Worm (Caenorhabditis elegans): Measurements from ENCODE around the gene srj-27.

Gene srj-27

DNA sequence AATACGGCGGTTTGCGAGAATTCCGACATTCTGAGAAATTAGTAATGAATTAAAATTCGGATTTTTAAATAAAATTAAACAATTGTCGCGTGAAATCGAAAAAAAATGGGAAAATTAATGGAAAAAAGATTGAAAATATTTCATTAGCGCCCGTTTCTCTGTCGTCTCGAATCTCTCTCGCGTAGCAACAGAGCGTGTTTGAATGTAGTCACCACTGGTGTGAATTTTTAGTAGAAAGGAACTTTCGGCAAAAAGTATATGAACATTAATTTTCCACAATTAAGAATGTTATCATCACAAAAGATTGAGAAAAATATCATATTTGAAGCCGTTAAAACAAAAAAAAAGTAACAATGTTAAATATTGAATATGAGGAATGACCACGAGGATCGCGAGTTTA is 9.5 kb upstream of the srj-27 start, which contains the start of gene aipl-1 (continued):
- TF ChIP-seq unc-86 (tag; optimal IDR thresholded peaks at IDR 0.05) = no peak
- no peak for TF ChIP-seq elt-4 (tag; optimal IDR thresholded peaks at IDR 0.05)
- no peak for TF ChIP-seq hlh-30 (tag; optimal IDR thresholded peaks at IDR 0.05; ENCODE audit: insufficient read depth)
- TF ChIP-seq nfya-1 (tag; optimal IDR thresholded peaks at IDR 0.05) = peak; percentile 35
- no peak for TF ChIP-seq ama-1 (optimal IDR thresholded peaks at IDR 0.05)
- peak; percentile 10 for TF ChIP-seq ceh-34 (tag; optimal IDR thresholded peaks at IDR 0.05)
- peak; percentile 78 for TF ChIP-seq tbx-2 (tag; optimal IDR thresholded peaks at IDR 0.05)
- peak; percentile 20 for TF ChIP-seq elt-2 (tag; optimal IDR thresholded peaks at IDR 0.05)
- TF ChIP-seq C08G9.2 (tag; optimal IDR thresholded peaks at IDR 0.05) = peak; percentile 53
- no peak for TF ChIP-seq ceh-6 (GFP tag; optimal IDR thresholded peaks at IDR 0.05)
- TF ChIP-seq ceh-31 (tag; optimal IDR thresholded peaks at IDR 0.05) = peak; percentile 91
- peak; percentile 11 for TF ChIP-seq zip-5 (tag; optimal IDR thresholded peaks at IDR 0.05)
- no peak for TF ChIP-seq unc-3 (GFP tag; conservative IDR thresholded peaks at IDR 0.05)
- peak; percentile 19 for TF ChIP-seq unc-3 (tag; optimal IDR thresholded peaks at IDR 0.05)
- TF ChIP-seq ztf-16 (tag; optimal IDR thresholded peaks at IDR 0.05) = no peak
- no peak for TF ChIP-seq odd-2 (tag; optimal IDR thresholded peaks at IDR 0.05)
- peak; percentile 8 for TF ChIP-seq lim-6 (tag; optimal IDR thresholded peaks at IDR 0.05)
- TF ChIP-seq pqm-1 (tag; optimal IDR thresholded peaks at IDR 0.05) = peak; percentile 41
- no peak for TF ChIP-seq pha-4 (tag; optimal IDR thresholded peaks at IDR 0.05)
- TF ChIP-seq ceh-22 (tag; optimal IDR thresholded peaks at IDR 0.05) = no peak
- no peak for TF ChIP-seq ceh-48 (tag; optimal IDR thresholded peaks at IDR 0.05)
- no peak for TF ChIP-seq T23F11.4 (GFP tag; optimal IDR thresholded peaks at IDR 0.05)
- TF ChIP-seq nhr-232 (tag; optimal IDR thresholded peaks at IDR 0.05) = no peak
- peak; percentile 7 for TF ChIP-seq unc-55 (GFP tag; optimal IDR thresholded peaks at IDR 0.05)
- no peak for TF ChIP-seq lin-11 (tag; optimal IDR thresholded peaks at IDR 0.05)

DNA sequence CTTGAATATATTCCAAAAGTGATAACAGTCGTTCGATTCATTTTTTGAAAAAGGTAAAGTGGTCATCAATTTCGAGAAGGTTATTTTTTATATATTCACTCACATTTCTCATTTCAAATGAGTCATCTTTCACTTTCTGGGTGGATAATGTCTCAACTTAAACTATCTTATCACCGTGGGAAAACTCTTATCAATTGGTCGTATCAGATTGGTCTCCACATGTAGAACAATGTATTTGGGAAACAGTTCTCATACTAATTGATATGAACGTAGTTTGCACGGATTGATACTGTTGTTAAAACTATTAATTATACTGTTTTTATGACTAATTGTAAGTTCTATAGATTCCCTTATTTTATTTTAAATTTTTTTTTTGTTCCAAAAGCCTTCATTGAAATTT is 6.5 kb upstream of the srj-27 start:
- no peak for TF ChIP-seq sdc-2 (tag; optimal IDR thresholded peaks at IDR 0.05)
- peak; percentile 92 for TF ChIP-seq elt-2 (tag; optimal IDR thresholded peaks at IDR 0.05)
- no peak for TF ChIP-seq ref-2 (tag; optimal IDR thresholded peaks at IDR 0.05)

DNA sequence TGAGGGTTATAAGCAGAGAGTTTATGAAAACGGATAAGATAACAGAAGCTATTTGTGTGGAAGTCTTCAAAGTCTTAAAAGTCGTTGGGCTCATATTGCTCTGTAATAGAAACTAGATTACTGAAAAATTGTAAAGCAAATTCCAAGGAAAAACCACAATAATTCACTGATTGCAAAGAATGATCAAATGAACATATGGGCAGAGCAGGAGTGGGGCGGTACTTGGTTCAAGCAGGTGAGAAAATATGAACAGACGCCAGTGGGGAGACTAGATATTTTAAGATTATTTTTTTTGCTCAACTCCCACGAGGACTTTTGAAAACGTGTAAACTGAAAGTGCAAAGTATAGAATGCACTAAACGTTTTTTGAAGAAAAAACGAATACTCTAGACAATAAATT is 5.1 kb upstream of the srj-27 start, which contains the start of gene str-171:
str-171 (minus strand) TSS at position 101 of the 400 bp plus-strand sequence.
- TF ChIP-seq npax-4 (tag; optimal IDR thresholded peaks at IDR 0.05) (no peak), gmeb-2 (tag; optimal IDR thresholded peaks at IDR 0.05) (no peak), F13H6.1 (tag; optimal IDR thresholded peaks at IDR 0.05) (no peak), ceh-14 (tag; optimal IDR thresholded peaks at IDR 0.05) (no peak), ceh-31 (tag; optimal IDR thresholded peaks at IDR 0.05) (no peak), ceh-6 (GFP tag; optimal IDR thresholded peaks at IDR 0.05) (no peak), sdc-2 (tag; optimal IDR thresholded peaks at IDR 0.05) (no peak), ahr-1 (tag; optimal IDR thresholded peaks at IDR 0.05) (no peak), ceh-22 (tag; optimal IDR thresholded peaks at IDR 0.05) (no peak), lim-6 (tag; optimal IDR thresholded peaks at IDR 0.05) (no peak), ceh-9 (tag; optimal IDR thresholded peaks at IDR 0.05) (no peak), hlh-30 (tag; optimal IDR thresholded peaks at IDR 0.05; ENCODE audit: insufficient read depth) (no peak), pha-4 (tag; optimal IDR thresholded peaks at IDR 0.05) (no peak), elt-2 (tag; optimal IDR thresholded peaks at IDR 0.05) (no peak), rnt-1 (tag; optimal IDR thresholded peaks at IDR 0.05) (no peak)

DNA sequence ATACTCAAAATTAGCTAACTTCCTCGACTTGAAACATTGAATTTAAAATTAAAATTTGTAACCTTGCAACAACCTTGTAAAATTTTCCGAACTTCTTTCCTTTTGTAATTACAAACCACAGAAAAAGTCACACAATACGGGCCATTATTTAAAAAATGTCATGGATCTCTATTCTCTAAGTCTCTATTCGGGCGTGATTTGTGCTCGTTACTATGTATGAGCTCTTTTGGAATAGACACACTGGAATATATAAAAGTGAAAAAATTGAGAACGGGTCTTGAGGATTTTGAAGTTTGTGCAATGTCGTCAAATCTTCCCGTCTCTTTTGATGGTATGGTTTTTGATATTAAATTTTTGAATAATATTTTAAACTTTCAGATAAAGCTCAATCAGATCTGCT is 642 bp upstream of the srj-27 start, which contains the start of gene srr-7:
srr-7 (plus strand) TSS at position 301 of the 400 bp plus-strand sequence.
- TF ChIP-seq pag-3 (tag; optimal IDR thresholded peaks at IDR 0.05; ENCODE audit: borderline replicate concordance) = no peak
- no peak for TF ChIP-seq lim-6 (tag; optimal IDR thresholded peaks at IDR 0.05)
- TF ChIP-seq madf-2 (tag; optimal IDR thresholded peaks at IDR 0.05) = no peak
- TF ChIP-seq T23F11.4 (GFP tag; optimal IDR thresholded peaks at IDR 0.05) = no peak
- TF ChIP-seq nhr-11 (tag; optimal IDR thresholded peaks at IDR 0.05) = no peak
- no peak for TF ChIP-seq pros-1 (tag; optimal IDR thresholded peaks at IDR 0.05)
- TF ChIP-seq dmd-4 (tag; optimal IDR thresholded peaks at IDR 0.05; ENCODE audit: borderline replicate concordance) = no peak
- TF ChIP-seq pha-4 (tag; optimal IDR thresholded peaks at IDR 0.05) = no peak
- TF ChIP-seq ceh-6 (GFP tag; optimal IDR thresholded peaks at IDR 0.05) = no peak
- no peak for TF ChIP-seq zip-5 (tag; optimal IDR thresholded peaks at IDR 0.05)
- TF ChIP-seq hlh-30 (tag; optimal IDR thresholded peaks at IDR 0.05; ENCODE audit: insufficient read depth) = no peak
- TF ChIP-seq ceh-45 (GFP tag; IDR thresholded peaks at IDR 0.05) = no peak
- TF ChIP-seq nhr-232 (tag; optimal IDR thresholded peaks at IDR 0.05) = no peak
